Worm (Caenorhabditis elegans) whole organism, mixed stage, embryonic: ENCODE measurements around the gene fln-2.

Experiments
- ces-1 ChIP-seq: fragments of 150-350 bp; optimal IDR thresholded peaks from 2 replicates; lab custom pipeline; 2014; ENCODE audit warnings: missing biosample characterization, missing genetic modification reagents, missing genetic modification characterization
- cnd-1 ChIP-seq: fragments of 200-800 bp; sonication (Bioruptor generic); optimal IDR thresholded peaks from 2 replicates; lab custom pipeline; 2018; ENCODE audit warnings: mild to moderate bottlenecking, missing genetic modification characterization, missing compliant biosample characterization
- lin-13 ChIP-seq: fragments of 150-350 bp; optimal IDR thresholded peaks from 2 replicates; lab custom pipeline; 2014; ENCODE audit warnings: missing biosample characterization, missing genetic modification characterization
- mep-1 ChIP-seq: fragments of 150-350 bp; optimal IDR thresholded peaks from 2 replicates; lab custom pipeline; 2017; ENCODE audit warnings: missing biosample characterization, missing genetic modification reagents, missing genetic modification characterization, inconsistent platforms
- mls-2 ChIP-seq: sonication (generic microtip); optimal IDR thresholded peaks from 2 replicates; lab custom pipeline; 2016; ENCODE audit warnings: mild to moderate bottlenecking, missing genetic modification characterization, moderate library complexity, missing compliant biosample characterization
- snpc-4 ChIP-seq: fragments of 150-350 bp; optimal IDR thresholded peaks from 2 replicates; lab custom pipeline; 2014; ENCODE audit warnings: missing biosample characterization, missing genetic modification characterization
- unc-62 ChIP-seq: fragments of 150-350 bp; optimal IDR thresholded peaks from 2 replicates; lab custom pipeline; 2014; ENCODE audit warnings: missing biosample characterization, missing genetic modification reagents, missing genetic modification characterization

DNA sequence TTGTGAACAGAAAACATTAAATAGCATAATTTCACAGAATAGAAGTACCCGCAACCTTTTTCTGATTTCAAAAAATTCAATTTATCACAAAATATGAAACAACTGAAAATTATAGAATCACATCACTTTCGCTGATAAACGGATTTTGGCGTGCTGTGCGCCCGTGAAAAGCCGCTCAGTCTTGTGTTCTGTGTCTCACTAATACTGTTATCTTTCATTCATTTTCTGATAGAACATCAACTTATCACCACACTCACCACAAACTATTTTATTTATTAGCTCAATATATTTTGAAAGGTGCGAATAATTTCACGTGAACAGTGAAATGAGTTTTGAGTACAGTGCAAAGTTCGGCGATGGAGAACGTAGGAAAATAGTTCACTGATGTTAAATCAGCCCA lies 33.4 kb upstream of the fln-2 start:
- TF ChIP-seq mls-2 (no peak), snpc-4 (tag; lab: Kevin White, UChicago) (no peak), mep-1 (tag; lab: Kevin White, UChicago) (no peak), lin-13 (tag; lab: Kevin White, UChicago) (no peak), unc-62 (GFP tag; lab: Kevin White, UChicago) (no peak), ces-1 (GFP tag; lab: Kevin White, UChicago) (no peak), cnd-1 (tag; lab: Kevin White, UChicago) (no peak)
